Fruit fly (Drosophila melanogaster) whole organism, wandering third instar larva: ENCODE results near the gene CG8476.
A peak's percentile ranks its signal among the peaks of the same experiment; 100 is the strongest.

Experiments
- CG32264 ChIP-seq: fragments of 200-800 bp; sonication (Bioruptor generic); optimal IDR thresholded peaks from 2 replicates; lab custom pipeline; 2016; ENCODE audit warnings: missing biosample characterization, missing genetic modification characterization
- CG9705 ChIP-seq: fragments of 200-800 bp; sonication (Bioruptor generic); optimal IDR thresholded peaks from 2 replicates; lab custom pipeline; 2018; ENCODE audit warnings: missing biosample characterization, mild to moderate bottlenecking, missing genetic modification characterization
- Dfd ChIP-seq: fragments of >200 bp; optimal IDR thresholded peaks from 2 replicates; lab custom pipeline; 2017; ENCODE audit warnings: missing biosample characterization, missing genetic modification characterization
- Dif ChIP-seq: fragments of 200-275, 200-300 bp; sonication (Bioruptor generic); optimal IDR thresholded peaks from 2 replicates; lab custom pipeline; 2018; ENCODE audit warnings: missing biosample characterization, missing genetic modification characterization; ENCODE audit not compliant: partially characterized antibody
- GATAd ChIP-seq: sonication (Bioruptor generic); optimal IDR thresholded peaks from 2 replicates; lab custom pipeline; 2016; ENCODE audit warnings: missing biosample characterization, missing genetic modification characterization
- HLH106 ChIP-seq: fragments of 200-800 bp; optimal IDR thresholded peaks from 3 replicates; lab custom pipeline; 2019; ENCODE audit warnings: missing biosample characterization, mild to moderate bottlenecking, missing genetic modification characterization, moderate library complexity
- Hnf4 ChIP-seq: fragments of 200-800 bp; sonication (Bioruptor generic); optimal IDR thresholded peaks from 2 replicates; lab custom pipeline; 2016; ENCODE audit warnings: missing biosample characterization, mild to moderate bottlenecking, missing genetic modification characterization
- Hr78 ChIP-seq: fragments of >200 bp; optimal IDR thresholded peaks from 2 replicates; lab custom pipeline; 2017; ENCODE audit warnings: missing biosample characterization, missing genetic modification characterization
- Hr83 ChIP-seq: fragments of 200-300 bp; sonication (Bioruptor generic); optimal IDR thresholded peaks from 2 replicates; lab custom pipeline; 2016; ENCODE audit warnings: missing biosample characterization, mild to moderate bottlenecking, missing genetic modification characterization, moderate library complexity; ENCODE audit not compliant: poor library complexity, severe bottlenecking
- Jra ChIP-seq: sonication (Bioruptor generic); optimal IDR thresholded peaks from 2 replicates; lab custom pipeline; 2016; ENCODE audit warnings: missing biosample characterization, missing genetic modification characterization
- Myc ChIP-seq: fragments of >200 bp; optimal IDR thresholded peaks from 2 replicates; lab custom pipeline; 2017
- N ChIP-seq: fragments of >200 bp; optimal IDR thresholded peaks from 2 replicates; lab custom pipeline; 2018; ENCODE audit warnings: missing biosample characterization, missing external identifiers, missing genetic modification characterization
- OdsH ChIP-seq: fragments of 200-800 bp; sonication (Bioruptor generic); optimal IDR thresholded peaks from 2 replicates; lab custom pipeline; 2016; ENCODE audit warnings: missing biosample characterization, mild to moderate bottlenecking, missing genetic modification characterization
- Rel ChIP-seq, 2 experiments: fragments of 200-800 bp; sonication (Bioruptor generic) in 1 of 2; optimal IDR thresholded peaks; 2 replicates in 1 of 2; 3 replicates in 1 of 2; lab custom pipeline; 2016 to 2019; ENCODE audit warnings: mild to moderate bottlenecking in 2 of 2, missing biosample characterization in 2 of 2, missing genetic modification characterization in 2 of 2, moderate library complexity in 1 of 2
- Sp1 ChIP-seq: fragments of 200-800 bp; sonication (Bioruptor generic); optimal IDR thresholded peaks from 3 replicates; lab custom pipeline; 2019; ENCODE audit warnings: missing biosample characterization, mild to moderate bottlenecking, missing genetic modification characterization, moderate library complexity
- Vsx2 ChIP-seq: fragments of 200-300, 225-300 bp; sonication (Bioruptor generic); optimal IDR thresholded peaks from 2 replicates; lab custom pipeline; 2018; ENCODE audit warnings: missing biosample characterization, missing genetic modification characterization; ENCODE audit not compliant: partially characterized antibody
- br ChIP-seq: fragments of 200-800 bp; sonication (Bioruptor generic); optimal IDR thresholded peaks from 2 replicates; lab custom pipeline; 2016; ENCODE audit warnings: missing biosample characterization, missing genetic modification characterization
- brk ChIP-seq: fragments of 200-800 bp; sonication (Bioruptor generic); optimal IDR thresholded peaks from 2 replicates; lab custom pipeline; 2016; ENCODE audit warnings: missing biosample characterization, mild to moderate bottlenecking, missing genetic modification characterization
- dl ChIP-seq, 2 experiments: fragments of 175-275, 200-275 bp in 1 of 2; fragments of 200-275 bp in 1 of 2; sonication (Bioruptor generic); optimal IDR thresholded peaks; lab custom pipeline; 2018; ENCODE audit warnings: mild to moderate bottlenecking in 2 of 2, missing biosample characterization in 2 of 2, missing genetic modification characterization in 2 of 2, moderate library complexity in 2 of 2; ENCODE audit not compliant: partially characterized antibody in 2 of 2, insufficient read depth in 1 of 2
- dmrt93B ChIP-seq: fragments of 200-800 bp; sonication (Bioruptor generic); optimal IDR thresholded peaks from 2 replicates; lab custom pipeline; 2018; ENCODE audit warnings: missing biosample characterization, mild to moderate bottlenecking, missing genetic modification characterization
- dsf ChIP-seq: sonication (Bioruptor generic); optimal IDR thresholded peaks from 2 replicates; lab custom pipeline; 2016; ENCODE audit warnings: missing biosample characterization, missing genetic modification characterization, borderline replicate concordance
- ey ChIP-seq: fragments of 200-800 bp; sonication (Bioruptor generic); optimal IDR thresholded peaks from 2 replicates; lab custom pipeline; 2016; ENCODE audit warnings: missing biosample characterization, missing genetic modification characterization
- foxo ChIP-seq, 2 experiments: fragments of 200-800 bp; sonication (Bioruptor generic); optimal IDR thresholded peaks; 2 replicates in 1 of 2; 3 replicates in 1 of 2; lab custom pipeline; 2016 to 2017; ENCODE audit warnings: missing biosample characterization in 2 of 2, missing genetic modification characterization in 2 of 2
- fru ChIP-seq: fragments of 200-800 bp; sonication (Bioruptor generic); optimal IDR thresholded peaks from 3 replicates; lab custom pipeline; 2016; ENCODE audit warnings: missing biosample characterization, mild to moderate bottlenecking, missing genetic modification characterization
- jim ChIP-seq: fragments of 175-275, 200-325 bp; sonication (Bioruptor generic); optimal IDR thresholded peaks from 2 replicates; lab custom pipeline; 2016; ENCODE audit warnings: missing biosample characterization, mild to moderate bottlenecking, missing genetic modification characterization
- lola ChIP-seq: fragments of >200 bp; optimal IDR thresholded peaks from 2 replicates; lab custom pipeline; 2017; ENCODE audit warnings: missing biosample characterization, missing genetic modification characterization
- pan ChIP-seq: fragments of >200 bp; optimal IDR thresholded peaks from 2 replicates; lab custom pipeline; 2017
- psq ChIP-seq: fragments of 200-800 bp; sonication (Bioruptor generic); optimal IDR thresholded peaks from 3 replicates; lab custom pipeline; 2017; ENCODE audit warnings: missing biosample characterization, mild to moderate bottlenecking, missing genetic modification characterization, moderate library complexity
- rgr ChIP-seq: fragments of 200-800 bp; sonication (Bioruptor generic); optimal IDR thresholded peaks from 3 replicates; lab custom pipeline; 2016; ENCODE audit warnings: missing biosample characterization, mild to moderate bottlenecking, missing genetic modification characterization
- sage ChIP-seq: fragments of 200-800 bp; sonication (Bioruptor generic); optimal IDR thresholded peaks from 2 replicates; lab custom pipeline; 2016; ENCODE audit warnings: missing biosample characterization, mild to moderate bottlenecking, missing genetic modification characterization
- sv ChIP-seq: fragments of 200-800 bp; sonication (Bioruptor generic); optimal IDR thresholded peaks from 3 replicates; lab custom pipeline; 2016; ENCODE audit warnings: missing biosample characterization, missing genetic modification characterization
- tai ChIP-seq: sonication (Bioruptor generic); optimal IDR thresholded peaks from 2 replicates; lab custom pipeline; 2016; ENCODE audit warnings: missing biosample characterization, missing genetic modification characterization
- woc ChIP-seq: sonication (Bioruptor generic); optimal IDR thresholded peaks from 2 replicates; lab custom pipeline; 2016; ENCODE audit warnings: missing biosample characterization, mild to moderate bottlenecking, missing genetic modification characterization

The CG8476 gene

dm6 chr3R:13220478-13220877 lies at the start of gene CG8476:
TSS of gene CG8476 (minus strand) at chr3R:13220578.
- TF ChIP-seq fru (GFP tag; lab: Kevin White, UChicago) (no peak), OdsH (no peak), Hr83 (GFP tag; lab: Kevin White, UChicago) (no peak), GATAd (GFP tag; lab: Kevin White, UChicago) (no peak), Hr78 (no peak), tai (GFP tag; lab: Kevin White, UChicago) (no peak), sv (GFP tag; lab: Kevin White, UChicago) (no peak), Vsx2 (GFP tag; lab: Kevin White, UChicago) (no peak), dl (GFP tag; optimal IDR thresholded peaks at IDR 0.05; lab: Kevin White, UChicago; ENCODE audit: insufficient read depth in 1 of 2, partially characterized antibody in 2 of 2) (no peak), Dfd (GFP tag; lab: Kevin White, UChicago) (no peak), foxo (GFP tag; optimal IDR thresholded peaks at IDR 0.05; lab: Kevin White, UChicago) (no peak), ey (GFP tag; lab: Kevin White, UChicago) (no peak), Jra (GFP tag; lab: Kevin White, UChicago) (no peak), lola (GFP tag; lab: Kevin White, UChicago) (no peak), Dif (GFP tag; lab: Kevin White, UChicago) (no peak), CG32264 (GFP tag; lab: Kevin White, UChicago) (no peak), dmrt93B (GFP tag; lab: Kevin White, UChicago) (no peak), jim (GFP tag; lab: Kevin White, UChicago) (no peak)

dm6 chr3R:13264061-13264661 lies 43.8 kb upstream of the CG8476 start, which contains the start of gene Ravus:
TSS of gene Ravus (minus strand) at chr3R:13264061.
- TF ChIP-seq pan (lab: Kevin White, UChicago) (no peak), Myc (lab: Kevin White, UChicago) (peak; percentile 42), psq (GFP tag; lab: Kevin White, UChicago) (peak; percentile 38), Sp1 (GFP tag; lab: Kevin White, UChicago) (peak; percentile 66), HLH106 (tag; lab: Kevin White, UChicago) (peak; percentile 75), dsf (no peak), Dif (GFP tag; lab: Kevin White, UChicago) (no peak), sv (GFP tag; lab: Kevin White, UChicago) (peak; percentile 46), tai (GFP tag; lab: Kevin White, UChicago) (no peak), foxo (GFP tag; optimal IDR thresholded peaks at IDR 0.05; lab: Kevin White, UChicago) (peak in 1 of 2 experiments; percentile 65), jim (GFP tag; lab: Kevin White, UChicago) (no peak), Vsx2 (GFP tag; lab: Kevin White, UChicago) (no peak), ey (GFP tag; lab: Kevin White, UChicago) (peak; percentile 59), CG9705 (peak; percentile 68), OdsH (peak; percentile 50), Hr83 (GFP tag; lab: Kevin White, UChicago) (no peak), Rel (GFP tag; optimal IDR thresholded peaks at IDR 0.05; lab: Kevin White, UChicago) (no peak), Rel (tag; optimal IDR thresholded peaks at IDR 0.05; lab: Kevin White, UChicago) (peak; percentile 29), brk (GFP tag; lab: Kevin White, UChicago) (no peak), rgr (GFP tag; lab: Kevin White, UChicago) (peak; percentile 70), sage (GFP tag; lab: Kevin White, UChicago) (no peak), Hnf4 (GFP tag; lab: Kevin White, UChicago) (no peak), br (GFP tag; lab: Kevin White, UChicago) (peak; percentile 41)

- TF ChIP-seq Hr83 (GFP tag; lab: Kevin White, UChicago) = no peak
- TF ChIP-seq N (GFP tag; lab: Kevin White, UChicago) = no peak
- no peak for TF ChIP-seq br (GFP tag; lab: Kevin White, UChicago)
- no peak for TF ChIP-seq jim (GFP tag; lab: Kevin White, UChicago)
- TF ChIP-seq Vsx2 (GFP tag; lab: Kevin White, UChicago) = no peak
- TF ChIP-seq dsf = no peak
- TF ChIP-seq dl (GFP tag; optimal IDR thresholded peaks at IDR 0.05; lab: Kevin White, UChicago; ENCODE audit: insufficient read depth in 1 of 2, partially characterized antibody in 2 of 2) = no peak
- TF ChIP-seq HLH106 (tag; lab: Kevin White, UChicago) = no peak
- no peak for TF ChIP-seq woc (GFP tag; lab: Kevin White, UChicago)
- TF ChIP-seq ey (GFP tag; lab: Kevin White, UChicago) = no peak
- TF ChIP-seq Rel (GFP tag; optimal IDR thresholded peaks at IDR 0.05; lab: Kevin White, UChicago) = no peak
- no peak for TF ChIP-seq Rel (tag; optimal IDR thresholded peaks at IDR 0.05; lab: Kevin White, UChicago)
- no peak for TF ChIP-seq brk (GFP tag; lab: Kevin White, UChicago)
- no peak for TF ChIP-seq CG32264 (GFP tag; lab: Kevin White, UChicago)
These were observed 41.3 kb upstream of the CG8476 start for dm6 chr3R:13261706-13262105.
